Fruit fly (Drosophila melanogaster) whole organism, prepupa: ENCODE data around the gene Spt6.
A peak's percentile ranks its signal among the peaks of the same experiment; 100 is the strongest.

Source experiments
- CG10631 ChIP-seq: fragments of 200-800 bp; sonication (Bioruptor generic); optimal IDR thresholded peaks from 2 replicates; lab custom pipeline; 2016; ENCODE audit warnings: missing biosample characterization, missing genetic modification characterization
- CG11294 ChIP-seq: fragments of 200-800 bp; sonication (Bioruptor generic); IDR thresholded peaks from 2 replicates; pipeline ENCODE4 v1.3.6; 2022; ENCODE audit warnings: missing biosample characterization, missing genetic modification characterization
- CG11762 ChIP-seq: fragments of 200-800 bp; sonication (Bioruptor generic); optimal IDR thresholded peaks from 3 replicates; lab custom pipeline; 2016; ENCODE audit warnings: missing biosample characterization, missing genetic modification characterization; ENCODE audit not compliant: insufficient read depth
- CG11902 ChIP-seq: fragments of 200-800 bp; sonication (Bioruptor generic); optimal IDR thresholded peaks from 3 replicates; lab custom pipeline; 2016; ENCODE audit warnings: missing biosample characterization, missing genetic modification characterization
- CG1621 ChIP-seq: fragments of 200-800 bp; sonication (Bioruptor generic); optimal IDR thresholded peaks from 3 replicates; lab custom pipeline; 2018; ENCODE audit warnings: missing biosample characterization, mild to moderate bottlenecking, missing genetic modification characterization
- CG16779 ChIP-seq: fragments of 200-800 bp; sonication (Bioruptor generic); optimal IDR thresholded peaks from 3 replicates; lab custom pipeline; 2017; ENCODE audit warnings: missing biosample characterization, mild to moderate bottlenecking, missing genetic modification characterization
- CG31627 ChIP-seq: fragments of 200-800 bp; sonication (Bioruptor generic); optimal IDR thresholded peaks from 3 replicates; lab custom pipeline; 2016; ENCODE audit warnings: missing biosample characterization, missing genetic modification characterization
- CG32006 ChIP-seq: fragments of 200-800 bp; sonication (Bioruptor generic); optimal IDR thresholded peaks from 3 replicates; lab custom pipeline; 2017; ENCODE audit warnings: missing biosample characterization, mild to moderate bottlenecking, missing genetic modification characterization
- CG34406 ChIP-seq: fragments of 200-800 bp; sonication (Bioruptor generic); optimal IDR thresholded peaks from 3 replicates; lab custom pipeline; 2016; ENCODE audit warnings: missing biosample characterization, missing genetic modification characterization
- CG3919 ChIP-seq: fragments of 200-800 bp; sonication (Bioruptor generic); optimal IDR thresholded peaks from 3 replicates; lab custom pipeline; 2016; ENCODE audit warnings: missing biosample characterization, missing genetic modification characterization
- CG6163 ChIP-seq: fragments of 200-800 bp; sonication (Bioruptor generic); IDR thresholded peaks from 3 replicates; pipeline ENCODE4 v1.3.6; 2022; ENCODE audit warnings: missing biosample characterization, missing genetic modification characterization
- CG6792 ChIP-seq: fragments of 200-800 bp; sonication (Bioruptor generic); optimal IDR thresholded peaks from 3 replicates; lab custom pipeline; 2016; ENCODE audit warnings: missing biosample characterization, missing genetic modification characterization
- CG6854 ChIP-seq: fragments of 200-800 bp; sonication (Bioruptor generic); optimal IDR thresholded peaks from 2 replicates; lab custom pipeline; 2017; ENCODE audit warnings: missing biosample characterization, mild to moderate bottlenecking, missing genetic modification characterization
- CG7368 ChIP-seq: fragments of 200-800 bp; sonication (Bioruptor generic); optimal IDR thresholded peaks from 3 replicates; lab custom pipeline; 2016; ENCODE audit warnings: missing biosample characterization, missing genetic modification characterization
- CG8119 ChIP-seq: fragments of 200-800 bp; sonication (Bioruptor generic); IDR thresholded peaks from 3 replicates; pipeline ENCODE4 v1.3.6; 2022; ENCODE audit warnings: missing biosample characterization, missing genetic modification characterization
- CG8319 ChIP-seq: fragments of 200-800 bp; sonication (Bioruptor generic); optimal IDR thresholded peaks from 3 replicates; lab custom pipeline; 2016; ENCODE audit warnings: missing biosample characterization, missing genetic modification characterization
- CG8632 ChIP-seq: fragments of 200-800 bp; sonication (Bioruptor generic); optimal IDR thresholded peaks from 3 replicates; lab custom pipeline; 2016; ENCODE audit warnings: missing biosample characterization, missing genetic modification characterization
- Eip75B ChIP-seq: fragments of 200-800 bp; sonication (Bioruptor generic); optimal IDR thresholded peaks from 3 replicates; lab custom pipeline; 2016; ENCODE audit warnings: missing biosample characterization, missing genetic modification characterization
- Eip78C ChIP-seq: fragments of 200-800 bp; sonication (Bioruptor generic); peaks from one replicate; lab custom pipeline; 2016; ENCODE audit warnings: missing biosample characterization, missing genetic modification characterization
- Eip93F ChIP-seq: fragments of 200-800 bp; sonication (Bioruptor generic); optimal IDR thresholded peaks from 2 replicates; lab custom pipeline; 2016; ENCODE audit warnings: missing biosample characterization, mild to moderate bottlenecking, missing genetic modification characterization
- Ets21C ChIP-seq: fragments of 200-800 bp; sonication (Bioruptor generic); optimal IDR thresholded peaks from 3 replicates; lab custom pipeline; 2016; ENCODE audit warnings: missing biosample characterization, missing genetic modification characterization
- Ets96B ChIP-seq: fragments of 200-800 bp; optimal IDR thresholded peaks from 2 replicates; lab custom pipeline; 2019; ENCODE audit warnings: missing biosample characterization, mild to moderate bottlenecking, missing genetic modification characterization, moderate library complexity
- Hr38 ChIP-seq: sonication (Bioruptor generic); optimal IDR thresholded peaks from 2 replicates; lab custom pipeline; 2016; ENCODE audit warnings: missing biosample characterization, missing genetic modification characterization
- Hr4 ChIP-seq: fragments of 200-800 bp; sonication (Bioruptor generic); optimal IDR thresholded peaks from 3 replicates; lab custom pipeline; 2016; ENCODE audit warnings: missing biosample characterization, missing genetic modification characterization
- Lpt ChIP-seq: fragments of 200-800 bp; sonication (Bioruptor generic); optimal IDR thresholded peaks from 3 replicates; lab custom pipeline; 2016; ENCODE audit warnings: missing biosample characterization, missing genetic modification characterization
- Met ChIP-seq: fragments of 200-800 bp; sonication (Bioruptor generic); optimal IDR thresholded peaks from 3 replicates; lab custom pipeline; 2016; ENCODE audit warnings: missing biosample characterization, missing genetic modification characterization
- Smox ChIP-seq: fragments of 200-800 bp; sonication (Bioruptor generic); optimal IDR thresholded peaks from 3 replicates; lab custom pipeline; 2016; ENCODE audit warnings: missing biosample characterization, missing genetic modification characterization
- Sox102F ChIP-seq: fragments of 200-800 bp; sonication (Bioruptor generic); optimal IDR thresholded peaks from 2 replicates; lab custom pipeline; 2016; ENCODE audit warnings: missing biosample characterization, mild to moderate bottlenecking, missing genetic modification characterization
- Sox14 ChIP-seq: fragments of 200-800 bp; sonication (Bioruptor generic); optimal IDR thresholded peaks from 3 replicates; lab custom pipeline; 2016; ENCODE audit warnings: missing biosample characterization, missing genetic modification characterization
- achi ChIP-seq: fragments of 200-800 bp; sonication (Bioruptor generic); optimal IDR thresholded peaks from 3 replicates; lab custom pipeline; 2016; ENCODE audit warnings: missing biosample characterization, missing genetic modification characterization
- acj6 ChIP-seq: fragments of 200-800 bp; sonication (Bioruptor generic); optimal IDR thresholded peaks from 3 replicates; lab custom pipeline; 2016; ENCODE audit warnings: missing biosample characterization, missing genetic modification characterization
- cyc ChIP-seq: fragments of 200-800 bp; sonication (Bioruptor generic); optimal IDR thresholded peaks from 3 replicates; lab custom pipeline; 2016; ENCODE audit warnings: missing biosample characterization, missing genetic modification characterization
- dac ChIP-seq: fragments of 200-800 bp; sonication (Bioruptor generic); optimal IDR thresholded peaks from 2 replicates; lab custom pipeline; 2017; ENCODE audit warnings: missing biosample characterization, mild to moderate bottlenecking, missing genetic modification characterization
- dsx ChIP-seq: fragments of 200-800 bp; optimal IDR thresholded peaks from 3 replicates; lab custom pipeline; 2019; ENCODE audit warnings: missing biosample characterization, mild to moderate bottlenecking, missing genetic modification characterization, moderate library complexity; ENCODE audit not compliant: poor library complexity, severe bottlenecking
- eg ChIP-seq: fragments of 200-800 bp; sonication (Bioruptor generic); IDR thresholded peaks from 3 replicates; pipeline ENCODE4 v1.3.6; 2022; ENCODE audit warnings: missing biosample characterization, missing genetic modification characterization
- esn ChIP-seq: fragments of 200-800 bp; sonication (Bioruptor generic); optimal IDR thresholded peaks from 2 replicates; lab custom pipeline; 2016; ENCODE audit warnings: missing biosample characterization, mild to moderate bottlenecking, missing genetic modification characterization, moderate library complexity
- fd85E ChIP-seq: fragments of 200-800 bp; sonication (Bioruptor generic); optimal IDR thresholded peaks from 3 replicates; lab custom pipeline; 2016; ENCODE audit warnings: missing biosample characterization, missing genetic modification characterization
- fkh ChIP-seq: fragments of 200-800 bp; sonication (Bioruptor generic); optimal IDR thresholded peaks from 3 replicates; lab custom pipeline; 2017; ENCODE audit warnings: missing biosample characterization, mild to moderate bottlenecking, missing genetic modification characterization, moderate library complexity
- lz ChIP-seq: fragments of 200-800 bp; sonication (Bioruptor generic); optimal IDR thresholded peaks from 3 replicates; lab custom pipeline; 2016; ENCODE audit warnings: missing biosample characterization, missing genetic modification characterization
- spab ChIP-seq: fragments of 200-800 bp; sonication (Bioruptor generic); optimal IDR thresholded peaks from 2 replicates; lab custom pipeline; 2017; ENCODE audit warnings: missing biosample characterization, mild to moderate bottlenecking, missing genetic modification characterization, missing genetic modification reagents
- ss ChIP-seq, 2 experiments: fragments of 200-800 bp; sonication (Bioruptor generic); optimal IDR thresholded peaks; 2 replicates in 1 of 2; 3 replicates in 1 of 2; lab custom pipeline; 2017 to 2018; ENCODE audit warnings: mild to moderate bottlenecking in 2 of 2, missing biosample characterization in 2 of 2, missing genetic modification characterization in 2 of 2, moderate library complexity in 1 of 2
- svp ChIP-seq: fragments of 200-800 bp; sonication (Bioruptor generic); peaks from one replicate; lab custom pipeline; 2016; ENCODE audit warnings: missing biosample characterization, missing genetic modification characterization
- vri ChIP-seq: fragments of 200-800 bp; sonication (Bioruptor generic); optimal IDR thresholded peaks from 3 replicates; lab custom pipeline; 2016; ENCODE audit warnings: missing biosample characterization, mild to moderate bottlenecking, missing genetic modification characterization

The Spt6 gene

dm6 chrX:6283470-6283869 is 15.9 kb downstream of the Spt6 start, which contains the start of gene CG11700:
TSS of gene CG11700 (minus strand) at chrX:6283575.
- TF ChIP-seq Hr38 (GFP tag; lab: Kevin White, UChicago): no peak
- TF ChIP-seq Eip75B (GFP tag; lab: Kevin White, UChicago): no peak
- TF ChIP-seq CG6854 (GFP tag; lab: Kevin White, UChicago): peak; percentile 14
- TF ChIP-seq ss (GFP tag; optimal IDR thresholded peaks at IDR 0.05; lab: Kevin White, UChicago): no peak
- peak; percentile 78 for TF ChIP-seq dsx
- TF ChIP-seq CG7368 (GFP tag; lab: Kevin White, UChicago): no peak
- peak; percentile 59 for TF ChIP-seq Eip78C
- TF ChIP-seq Sox14 (GFP tag; lab: Kevin White, UChicago): no peak
- TF ChIP-seq CG11294 (GFP tag; lab: Robert Waterston, UW): no peak
- no peak for TF ChIP-seq CG6792 (GFP tag; lab: Kevin White, UChicago)
- TF ChIP-seq svp (GFP tag; lab: Kevin White, UChicago): no peak
- no peak for TF ChIP-seq CG16779 (tag; lab: Kevin White, UChicago)
- no peak for TF ChIP-seq dac (GFP tag; lab: Kevin White, UChicago)
- TF ChIP-seq CG34406 (GFP tag; lab: Kevin White, UChicago): no peak
- TF ChIP-seq CG8119 (GFP tag; lab: Robert Waterston, UW): no peak

dm6 chrX:6287842-6288241 is 20.2 kb downstream of the Spt6 start, which contains the start of the genes Top3beta and wuho:
TSS of gene Top3beta (minus strand) at chrX:6287990.
TSS of gene wuho (plus strand) at chrX:6288100.
- TF ChIP-seq lz (peak; percentile 32), cyc (peak; percentile 28), esn (peak; percentile 48), CG1621 (peak; percentile 98), Eip93F (GFP tag; lab: Kevin White, UChicago) (no peak), dsx (peak; percentile 49), Ets21C (GFP tag; lab: Kevin White, UChicago) (no peak), Sox14 (GFP tag; lab: Kevin White, UChicago) (peak; percentile 24), achi (GFP tag; lab: Kevin White, UChicago) (no peak), CG31627 (GFP tag; lab: Kevin White, UChicago) (peak; percentile 7), CG6163 (GFP tag; lab: Robert Waterston, UW) (0 out of 3 replicates have a peak, but pooled peaks have one; percentile 29), Eip78C (peak; percentile 7), Met (GFP tag; lab: Kevin White, UChicago) (no peak)

dm6 chrX:6291083-6291699 is 23.6 kb downstream of the Spt6 start, which contains the start of the genes Rpt4 and mldr:
TSS of gene Rpt4 (minus strand) at chrX:6291245.
TSS of gene mldr (plus strand) at chrX:6291303.
- TF ChIP-seq dsx (peak; percentile 56), Sox14 (GFP tag; lab: Kevin White, UChicago) (peak; percentile 5), CG8632 (GFP tag; lab: Kevin White, UChicago) (no peak), eg (no peak)

dm6 chrX:6294243-6294642 is 26.6 kb downstream of the Spt6 start, which contains the start of gene CG15892:
TSS of gene CG15892 (minus strand) at chrX:6294343.
- no peak for TF ChIP-seq acj6 (GFP tag; lab: Kevin White, UChicago)
- TF ChIP-seq, all 60 proteins: peak for 0

DNA sequence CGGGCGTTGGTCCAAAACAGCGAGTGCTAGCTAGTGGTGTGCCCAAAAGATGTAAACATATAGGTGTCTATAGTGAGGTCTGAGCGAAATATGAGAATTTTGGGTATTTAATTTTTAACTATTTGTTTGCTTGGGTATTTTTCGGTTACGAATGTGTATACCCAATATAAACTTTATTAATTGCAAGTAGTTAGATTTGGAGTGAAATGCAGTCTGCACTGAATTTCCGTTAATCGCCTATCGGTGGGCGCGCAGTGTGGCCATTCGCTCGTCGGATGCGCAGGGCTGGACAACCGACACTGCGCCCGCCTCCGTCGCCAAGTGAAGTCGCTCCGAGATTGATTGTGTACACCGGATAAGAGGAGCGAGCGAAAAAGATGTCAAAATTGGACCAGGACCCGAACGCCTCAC is 27.5 kb downstream of the Spt6 start, which contains the start of the genes CG15891 and CG3815:
CG15891 (minus strand) TSS at position 217 of the 411 bp plus-strand sequence.
CG3815 (plus strand) TSS at position 261 of the 411 bp plus-strand sequence.
- TF ChIP-seq fd85E (no peak), CG8319 (GFP tag; lab: Kevin White, UChicago) (no peak), vri (GFP tag; lab: Kevin White, UChicago) (no peak), Eip75B (GFP tag; lab: Kevin White, UChicago) (no peak), svp (GFP tag; lab: Kevin White, UChicago) (no peak), Hr4 (GFP tag; lab: Kevin White, UChicago) (no peak), esn (peak; percentile 60), CG11762 (GFP tag; lab: Kevin White, UChicago) (no peak), Sox14 (GFP tag; lab: Kevin White, UChicago) (peak; percentile 70), Smox (GFP tag; lab: Kevin White, UChicago) (no peak), Hr38 (GFP tag; lab: Kevin White, UChicago) (no peak), CG32006 (no peak), CG3919 (GFP tag; lab: Kevin White, UChicago) (no peak), CG11902 (GFP tag; lab: Kevin White, UChicago) (no peak), Sox102F (GFP tag; lab: Kevin White, UChicago) (no peak), Lpt (no peak), spab (GFP tag; lab: Kevin White, UChicago) (no peak), dsx (no peak), dac (GFP tag; lab: Kevin White, UChicago) (no peak), fkh (no peak), Ets96B (peak; percentile 35), CG10631 (GFP tag; lab: Kevin White, UChicago) (no peak), Met (GFP tag; lab: Kevin White, UChicago) (no peak)
